Worm (Caenorhabditis elegans): Measurements from ENCODE around the gene srh-123.

DNA sequence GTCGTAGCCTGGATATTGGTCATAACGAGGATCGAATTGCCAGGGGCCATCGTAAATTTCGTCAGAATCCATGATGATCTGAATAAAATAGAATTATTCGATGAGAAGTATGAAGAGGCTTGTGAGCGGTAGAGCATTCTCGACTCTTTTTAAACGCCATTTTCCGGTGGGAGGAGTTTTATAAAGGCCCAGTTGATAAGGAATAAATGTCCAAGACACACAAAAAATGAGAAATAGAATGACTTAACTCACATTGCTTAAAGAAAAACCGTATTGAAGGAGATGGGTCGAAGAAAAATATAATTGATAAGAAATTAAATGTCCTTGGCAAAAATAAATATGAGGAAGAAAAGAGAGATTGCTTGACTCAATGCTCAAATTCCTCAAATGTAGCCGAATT is 4.6 kb upstream of the srh-123 start, which contains the start of gene F20E11.17:
- TF ChIP-seq skn-1 (tag; optimal IDR thresholded peaks at IDR 0.05) = no peak
- no peak for TF ChIP-seq lin-14 (GFP tag; optimal IDR thresholded peaks at IDR 0.05)
- no peak for TF ChIP-seq sptf-1 (tag; optimal IDR thresholded peaks at IDR 0.05)
- TF ChIP-seq lin-35 (GFP tag; optimal IDR thresholded peaks at IDR 0.05) = no peak
- no peak for TF ChIP-seq ztf-11 (tag; optimal IDR thresholded peaks at IDR 0.05)
- TF ChIP-seq ama-1 (optimal IDR thresholded peaks at IDR 0.05) = no peak
- no peak for TF ChIP-seq fkh-10 (GFP tag; optimal IDR thresholded peaks at IDR 0.05)
- TF ChIP-seq hpl-2 (GFP tag; optimal IDR thresholded peaks at IDR 0.05) = no peak
- TF ChIP-seq lin-13 (GFP tag; optimal IDR thresholded peaks at IDR 0.05) = no peak
- TF ChIP-seq nhr-12 (tag; optimal IDR thresholded peaks at IDR 0.05) = no peak

All from whole organism, L1 larva.